ENCODE assay signal across 3 worm cellular contexts in genomic region chrII:7151969-7152631, ce11.
A peak's percentile ranks its signal among the peaks of the same experiment; 100 is the strongest.
TF ChIP-seq lines count a peak whose summit lies in the region.

Gene fust-1, plus strand, starts transcription at chrII:7152581.

TF ChIP-seq in whole organism, L1 larva, 84 proteins besides CTCF, POLR2A, EP300 and RAD21 (continued from another document and continues in another):
- TF ChIP-seq hpl-2 (GFP tag; optimal IDR thresholded peaks at IDR 0.05; lab: Kevin White, UChicago) (peak; percentile 86), pax-3 (tag; optimal IDR thresholded peaks at IDR 0.05; lab: Kevin White, UChicago) (peak; percentile 92), lin-15B (tag; optimal IDR thresholded peaks at IDR 0.05; lab: Kevin White, UChicago) (peak; percentile 90), lin-35 (GFP tag; optimal IDR thresholded peaks at IDR 0.05; lab: Kevin White, UChicago) (peak; percentile 90 to 94), alr-1 (tag; optimal IDR thresholded peaks at IDR 0.05; lab: Kevin White, UChicago; ENCODE audit: borderline replicate concordance) (no peak), nhr-47 (tag; optimal IDR thresholded peaks at IDR 0.05; lab: Kevin White, UChicago) (peak; percentile 98), pqm-1 (tag; optimal IDR thresholded peaks at IDR 0.05; lab: Kevin White, UChicago) (no peak), elt-2 (tag; optimal IDR thresholded peaks at IDR 0.05; lab: Kevin White, UChicago) (peak; percentile 93), irx-1 (tag; optimal IDR thresholded peaks at IDR 0.05; lab: Kevin White, UChicago) (peak; percentile 95), vab-15 (tag; optimal IDR thresholded peaks at IDR 0.05; lab: Kevin White, UChicago) (peak; percentile 72), lin-14 (GFP tag; optimal IDR thresholded peaks at IDR 0.05; lab: Kevin White, UChicago) (peak; percentile 97), nhr-19 (GFP tag; conservative IDR thresholded peaks at IDR 0.05; lab: Robert Waterston, UW) (peak; percentile 97), ceh-63 (GFP tag; optimal IDR thresholded peaks at IDR 0.05; lab: Kevin White, UChicago) (peak; percentile 48), aly-2 (tag; optimal IDR thresholded peaks at IDR 0.05; lab: Kevin White, UChicago) (peak; percentile 94), tbx-2 (tag; optimal IDR thresholded peaks at IDR 0.05; lab: Kevin White, UChicago) (peak; percentile 97), dsc-1 (tag; optimal IDR thresholded peaks at IDR 0.05; lab: Kevin White, UChicago) (peak; percentile 98), skn-1 (tag; optimal IDR thresholded peaks at IDR 0.05; lab: Kevin White, UChicago) (peak; percentile 98), C04F5.9 (tag; optimal IDR thresholded peaks at IDR 0.05; lab: Kevin White, UChicago) (peak; percentile 93), blmp-1 (tag; optimal IDR thresholded peaks at IDR 0.05; lab: Kevin White, UChicago) (peak; percentile 73), hlh-4 (tag; optimal IDR thresholded peaks at IDR 0.05; lab: Kevin White, UChicago) (no peak), mdl-1 (tag; optimal IDR thresholded peaks at IDR 0.05; lab: Kevin White, UChicago) (peak in 1 of 2 experiments; percentile 88), swsn-7 (tag; optimal IDR thresholded peaks at IDR 0.05; lab: Kevin White, UChicago) (peak; percentile 98), dpl-1 (GFP tag; optimal IDR thresholded peaks at IDR 0.05; lab: Kevin White, UChicago) (peak; percentile 86 to 91 (median 88)), lin-13 (GFP tag; optimal IDR thresholded peaks at IDR 0.05; lab: Kevin White, UChicago) (peak; percentile 94), zip-4 (GFP tag; optimal IDR thresholded peaks at IDR 0.05; lab: Kevin White, UChicago) (peak; percentile 88), fkh-4 (tag; optimal IDR thresholded peaks at IDR 0.05; lab: Kevin White, UChicago; ENCODE audit: borderline replicate concordance) (peak; percentile 81), mep-1 (tag; optimal IDR thresholded peaks at IDR 0.05; lab: Kevin White, UChicago) (peak; percentile 99), unc-130 (tag; optimal IDR thresholded peaks at IDR 0.05; lab: Kevin White, UChicago) (peak; percentile 98), grh-1 (GFP tag; IDR thresholded peaks at IDR 0.05; lab: Robert Waterston, UW) (peak; percentile 97), efl-1 (optimal IDR thresholded peaks at IDR 0.05; lab: Kevin White, UChicago) (peak; percentile 94 to 96), efl-1 (GFP tag; optimal IDR thresholded peaks at IDR 0.05 in 1 of 2; lab: Kevin White, UChicago) (peak; percentile 86 to 99), pag-3 (tag; optimal IDR thresholded peaks at IDR 0.05; lab: Kevin White, UChicago; ENCODE audit: borderline replicate concordance, insufficient read depth) (peak; percentile 75), unc-30 (tag; optimal IDR thresholded peaks at IDR 0.05; lab: Kevin White, UChicago) (no peak), C16A3.4 (tag; optimal IDR thresholded peaks at IDR 0.05; lab: Kevin White, UChicago) (peak; percentile 96), unc-62 (GFP tag; optimal IDR thresholded peaks at IDR 0.05; lab: Kevin White, UChicago) (peak; percentile 47), ceh-88 (GFP tag; IDR thresholded peaks at IDR 0.05; lab: Robert Waterston, UW) (peak; percentile 81), fkh-10 (GFP tag; optimal IDR thresholded peaks at IDR 0.05; lab: Kevin White, UChicago) (peak; percentile 74), nhr-77 (tag; optimal IDR thresholded peaks at IDR 0.05; lab: Kevin White, UChicago) (peak; percentile 95), fos-1 (tag; optimal IDR thresholded peaks at IDR 0.05; lab: Kevin White, UChicago) (peak; percentile 87), nhr-84 (tag; optimal IDR thresholded peaks at IDR 0.05; lab: Kevin White, UChicago) (no peak), snpc-4 (tag; optimal IDR thresholded peaks at IDR 0.05; lab: Kevin White, UChicago) (peak; percentile 92), nhr-90 (tag; optimal IDR thresholded peaks at IDR 0.05; lab: Kevin White, UChicago; ENCODE audit: poor library complexity) (peak; percentile 97), nhr-76 (tag; optimal IDR thresholded peaks at IDR 0.05; lab: Kevin White, UChicago) (no peak)

TF ChIP-seq in whole organism, L3 larva, 47 proteins besides CTCF, POLR2A, EP300 and RAD21 (continued from another document):
- peak; percentile 94 for TF ChIP-seq tbx-2 (tag; optimal IDR thresholded peaks at IDR 0.05; lab: Kevin White, UChicago)
- TF ChIP-seq pqm-1 (tag; optimal IDR thresholded peaks at IDR 0.05; lab: Kevin White, UChicago), result peak; percentile 82
- peak; percentile 26 for TF ChIP-seq unc-62 (GFP tag; optimal IDR thresholded peaks at IDR 0.05; lab: Kevin White, UChicago)
- TF ChIP-seq daf-12 (tag; optimal IDR thresholded peaks at IDR 0.05; lab: Kevin White, UChicago), result no peak
- peak; percentile 84 for TF ChIP-seq nhr-11 (tag; optimal IDR thresholded peaks at IDR 0.05; lab: Kevin White, UChicago)
- TF ChIP-seq ZK546.5 (tag; optimal IDR thresholded peaks at IDR 0.05; lab: Kevin White, UChicago), result peak; percentile 59
- TF ChIP-seq ceh-28 (tag; optimal IDR thresholded peaks at IDR 0.05; lab: Kevin White, UChicago), result peak; percentile 86
- TF ChIP-seq lsy-12 (tag; optimal IDR thresholded peaks at IDR 0.05; lab: Kevin White, UChicago), result peak; percentile 93
- TF ChIP-seq R02D3.7 (tag; optimal IDR thresholded peaks at IDR 0.05; lab: Kevin White, UChicago), result peak; percentile 86
- peak; percentile 41 for TF ChIP-seq mdl-1 (tag; optimal IDR thresholded peaks at IDR 0.05; lab: Kevin White, UChicago)
- TF ChIP-seq elt-1 (tag; optimal IDR thresholded peaks at IDR 0.05; lab: Kevin White, UChicago), result peak; percentile 22
- TF ChIP-seq pha-4 (tag; optimal IDR thresholded peaks at IDR 0.05; lab: Kevin White, UChicago), result peak; percentile 99
- peak; percentile 62 for TF ChIP-seq ceh-82 (tag; optimal IDR thresholded peaks at IDR 0.05; lab: Kevin White, UChicago)
- no peak for TF ChIP-seq fkh-2 (tag; optimal IDR thresholded peaks at IDR 0.05; lab: Kevin White, UChicago)
- TF ChIP-seq aly-2 (tag; optimal IDR thresholded peaks at IDR 0.05; lab: Kevin White, UChicago), result peak; percentile 61
- TF ChIP-seq lin-39 (tag; optimal IDR thresholded peaks at IDR 0.05; lab: Kevin White, UChicago), result peak; percentile 87
- TF ChIP-seq unc-39 (tag; optimal IDR thresholded peaks at IDR 0.05; lab: Kevin White, UChicago), result no peak
- peak in 1 of 2 experiments; percentile 75 for TF ChIP-seq eor-1 (tag; optimal IDR thresholded peaks at IDR 0.05; lab: Kevin White, UChicago)
- peak; percentile 91 for TF ChIP-seq snpc-4 (tag; optimal IDR thresholded peaks at IDR 0.05; lab: Kevin White, UChicago)
- TF ChIP-seq skn-1 (tag; optimal IDR thresholded peaks at IDR 0.05; lab: Kevin White, UChicago), result peak; percentile 98
- TF ChIP-seq zag-1 (tag; optimal IDR thresholded peaks at IDR 0.05; lab: Kevin White, UChicago), result peak; percentile 74
- peak; percentile 82 for TF ChIP-seq elt-2 (tag; optimal IDR thresholded peaks at IDR 0.05; lab: Kevin White, UChicago)
- TF ChIP-seq egl-5 (tag; optimal IDR thresholded peaks at IDR 0.05; lab: Kevin White, UChicago), result peak; percentile 77
- TF ChIP-seq elt-3 (tag; optimal IDR thresholded peaks at IDR 0.05; lab: Kevin White, UChicago), result peak in 1 of 3 experiments; percentile 66
- no peak for TF ChIP-seq sea-2 (GFP tag; optimal IDR thresholded peaks at IDR 0.05; lab: Kevin White, UChicago)
- TF ChIP-seq nhr-76 (tag; optimal IDR thresholded peaks at IDR 0.05; lab: Kevin White, UChicago), result no peak
- no peak for TF ChIP-seq ceh-16 (tag; optimal IDR thresholded peaks at IDR 0.05; lab: Kevin White, UChicago)
- TF ChIP-seq nhr-25 (tag; optimal IDR thresholded peaks at IDR 0.05; lab: Kevin White, UChicago), result peak; percentile 96

TF ChIP-seq in whole organism, young adult, 124 proteins besides CTCF, POLR2A, EP300 and RAD21 (continued from another document and continues in another):
- no peak for TF ChIP-seq nfya-1 (tag; optimal IDR thresholded peaks at IDR 0.05; lab: Kevin White, UChicago; ENCODE audit: borderline replicate concordance, insufficient read depth)
- TF ChIP-seq Y67H2A.10 (GFP tag; conservative IDR thresholded peaks at IDR 0.05; lab: Robert Waterston, UW), result no peak
- TF ChIP-seq C17E4.6 (GFP tag; IDR thresholded peaks at IDR 0.05; lab: Robert Waterston, UW), result peak; percentile 80
- TF ChIP-seq hmg-1.2 (GFP tag; IDR thresholded peaks at IDR 0.05; lab: Robert Waterston, UW), result peak; percentile 97
- no peak for TF ChIP-seq F55B11.4 (tag; optimal IDR thresholded peaks at IDR 0.05; lab: Kevin White, UChicago; ENCODE audit: borderline replicate concordance, insufficient read depth)
- TF ChIP-seq repo-1 (tag; optimal IDR thresholded peaks at IDR 0.05; lab: Kevin White, UChicago), result peak; percentile 94
- TF ChIP-seq unc-62 (GFP tag; optimal IDR thresholded peaks at IDR 0.05; lab: Kevin White, UChicago), result no peak
- TF ChIP-seq Y53F4B.3 (GFP tag; IDR thresholded peaks at IDR 0.05; lab: Robert Waterston, UW), result no peak
- no peak for TF ChIP-seq nhr-179 (tag; optimal IDR thresholded peaks at IDR 0.05; lab: Kevin White, UChicago)
- no peak for TF ChIP-seq bed-1 (GFP tag; IDR thresholded peaks at IDR 0.05; lab: Robert Waterston, UW)
- peak; percentile 74 for TF ChIP-seq hrde-1 (tag; optimal IDR thresholded peaks at IDR 0.05; lab: Kevin White, UChicago; ENCODE audit: borderline replicate concordance)
- TF ChIP-seq B0261.1 (tag; optimal IDR thresholded peaks at IDR 0.05; lab: Kevin White, UChicago), result peak; percentile 27
- TF ChIP-seq hlh-12 (tag; optimal IDR thresholded peaks at IDR 0.05; lab: Kevin White, UChicago), result no peak
- TF ChIP-seq ceh-100 (GFP tag; IDR thresholded peaks at IDR 0.05; lab: Robert Waterston, UW), result peak; percentile 88
- TF ChIP-seq Y53G8AR.9 (GFP tag; conservative IDR thresholded peaks at IDR 0.05; lab: Robert Waterston, UW), result peak; percentile 98
- TF ChIP-seq attf-3 (GFP tag; conservative IDR thresholded peaks at IDR 0.05; lab: Robert Waterston, UW), result peak; percentile 86
- peak; percentile 22 for TF ChIP-seq mes-4 (tag; optimal IDR thresholded peaks at IDR 0.05; lab: Kevin White, UChicago)
- TF ChIP-seq ceh-79 (tag; optimal IDR thresholded peaks at IDR 0.05; lab: Kevin White, UChicago), result no peak
- TF ChIP-seq nhr-120 (GFP tag; IDR thresholded peaks at IDR 0.05; lab: Robert Waterston, UW), result no peak
- TF ChIP-seq B0035.1 (tag; optimal IDR thresholded peaks at IDR 0.05; lab: Kevin White, UChicago), result peak; percentile 42
- TF ChIP-seq T26A5.8 (tag; optimal IDR thresholded peaks at IDR 0.05; lab: Kevin White, UChicago), result no peak
- peak; percentile 88 for TF ChIP-seq lir-1 (GFP tag; conservative IDR thresholded peaks at IDR 0.05; lab: Robert Waterston, UW)
- no peak for TF ChIP-seq dpff-1 (tag; optimal IDR thresholded peaks at IDR 0.05; lab: Kevin White, UChicago)
- peak; percentile 54 to 78 for TF ChIP-seq let-607 (tag; optimal IDR thresholded peaks at IDR 0.05; lab: Kevin White, UChicago)
- TF ChIP-seq F52B5.7 (tag; optimal IDR thresholded peaks at IDR 0.05; lab: Kevin White, UChicago), result peak; percentile 17
- TF ChIP-seq atf-7 (tag; optimal IDR thresholded peaks at IDR 0.05; lab: Kevin White, UChicago), result peak; percentile 84
- peak; percentile 80 for TF ChIP-seq chd-7 (tag; optimal IDR thresholded peaks at IDR 0.05; lab: Kevin White, UChicago)
- TF ChIP-seq rec-8 (tag; optimal IDR thresholded peaks at IDR 0.05; lab: Kevin White, UChicago), result peak in 1 of 2 experiments; percentile 10
- TF ChIP-seq aptf-2 (GFP tag; conservative IDR thresholded peaks at IDR 0.05; lab: Robert Waterston, UW), result no peak
- TF ChIP-seq nfyb-1 (GFP tag; IDR thresholded peaks at IDR 0.05; lab: Robert Waterston, UW), result peak; percentile 96
- TF ChIP-seq lsl-1 (GFP tag; optimal IDR thresholded peaks at IDR 0.05; lab: Kevin White, UChicago), result peak; percentile 87
- peak; percentile 82; the same call in 1 of the 2 replicates for TF ChIP-seq F39B2.1 (GFP tag; IDR thresholded peaks at IDR 0.05; lab: Robert Waterston, UW)
- TF ChIP-seq F22D6.2 (tag; optimal IDR thresholded peaks at IDR 0.05; lab: Kevin White, UChicago), result peak; percentile 77
- TF ChIP-seq tlf-1 (GFP tag; optimal IDR thresholded peaks at IDR 0.05; lab: Kevin White, UChicago), result peak; percentile 95
- TF ChIP-seq ZK185.1 (tag; optimal IDR thresholded peaks at IDR 0.05; lab: Kevin White, UChicago; ENCODE audit: poor library complexity, severe bottlenecking), result peak; percentile 94
- peak; percentile 96 for TF ChIP-seq B0336.3 (GFP tag; IDR thresholded peaks at IDR 0.05; lab: Robert Waterston, UW)
- TF ChIP-seq ztf-25 (GFP tag; IDR thresholded peaks at IDR 0.05; lab: Robert Waterston, UW), result no peak
- TF ChIP-seq hmg-20 (GFP tag; IDR thresholded peaks at IDR 0.05; lab: Robert Waterston, UW), result peak; percentile 92
- peak; percentile 85 for TF ChIP-seq attf-6 (GFP tag; IDR thresholded peaks at IDR 0.05; lab: Robert Waterston, UW)
- TF ChIP-seq efl-1 (GFP tag; optimal IDR thresholded peaks at IDR 0.05; lab: Kevin White, UChicago), result peak; percentile 64
- peak; percentile 86 for TF ChIP-seq madf-8 (GFP tag; conservative IDR thresholded peaks at IDR 0.05; lab: Robert Waterston, UW)
- no peak for TF ChIP-seq lsy-27 (tag; optimal IDR thresholded peaks at IDR 0.05; lab: Kevin White, UChicago; ENCODE audit: borderline replicate concordance, insufficient read depth)
- peak; percentile 58 for TF ChIP-seq snpc-4 (GFP tag; optimal IDR thresholded peaks at IDR 0.05; lab: Kevin White, UChicago)
- TF ChIP-seq snpc-4 (tag; optimal IDR thresholded peaks at IDR 0.05; lab: Kevin White, UChicago), result peak; percentile 48 to 89 (median 86)
- peak; percentile 98 for TF ChIP-seq dox-1 (GFP tag; IDR thresholded peaks at IDR 0.05; lab: Robert Waterston, UW)
- no peak for TF ChIP-seq aptf-3 (GFP tag; IDR thresholded peaks at IDR 0.05; lab: Robert Waterston, UW)
- TF ChIP-seq ztf-26 (tag; optimal IDR thresholded peaks at IDR 0.05; lab: Kevin White, UChicago), result peak; percentile 88
- TF ChIP-seq F23B12.7 (tag; optimal IDR thresholded peaks at IDR 0.05; lab: Kevin White, UChicago; ENCODE audit: insufficient read depth), result peak; percentile 87
- no peak; the same call in 1 of the 2 replicates for TF ChIP-seq egrh-3 (GFP tag; IDR thresholded peaks at IDR 0.05; lab: Robert Waterston, UW)
- TF ChIP-seq cebp-1 (GFP tag; IDR thresholded peaks at IDR 0.05; lab: Robert Waterston, UW), result peak; percentile 29; the same call in 1 of the 2 replicates
- TF ChIP-seq cebp-1 (tag; optimal IDR thresholded peaks at IDR 0.05; lab: Kevin White, UChicago), result peak; percentile 93
- peak; percentile 100 for TF ChIP-seq ztf-18 (tag; optimal IDR thresholded peaks at IDR 0.05; lab: Kevin White, UChicago)
- no peak for TF ChIP-seq F57A8.1 (GFP tag; optimal IDR thresholded peaks at IDR 0.05; lab: Kevin White, UChicago)
- TF ChIP-seq die-1 (tag; optimal IDR thresholded peaks at IDR 0.05; lab: Kevin White, UChicago), result peak; percentile 14
- peak; percentile 22 for TF ChIP-seq nhr-90 (tag; optimal IDR thresholded peaks at IDR 0.05; lab: Kevin White, UChicago)
- peak; percentile 96 for TF ChIP-seq lin-54 (GFP tag; optimal IDR thresholded peaks at IDR 0.05; lab: Kevin White, UChicago)
- TF ChIP-seq Y95B8A.8 (GFP tag; IDR thresholded peaks at IDR 0.05; lab: Robert Waterston, UW), result peak; percentile 93
- peak; percentile 70 for TF ChIP-seq nhr-80 (tag; optimal IDR thresholded peaks at IDR 0.05; lab: Kevin White, UChicago)
- peak; percentile 75 for TF ChIP-seq him-1 (tag; optimal IDR thresholded peaks at IDR 0.05; lab: Kevin White, UChicago)
- no peak for TF ChIP-seq sea-2 (GFP tag; IDR thresholded peaks at IDR 0.05; lab: Robert Waterston, UW)
- peak; percentile 69 for TF ChIP-seq B0019.2 (GFP tag; conservative IDR thresholded peaks at IDR 0.05; lab: Robert Waterston, UW)
- TF ChIP-seq zfh-2 (GFP tag; conservative IDR thresholded peaks at IDR 0.05; lab: Robert Waterston, UW), result no peak
- no peak for TF ChIP-seq hlh-26 (GFP tag; conservative IDR thresholded peaks at IDR 0.05; lab: Robert Waterston, UW)
- TF ChIP-seq nhr-27 (tag; optimal IDR thresholded peaks at IDR 0.05; lab: Kevin White, UChicago), result no peak
- peak; percentile 95 for TF ChIP-seq madf-6 (GFP tag; IDR thresholded peaks at IDR 0.05; lab: Robert Waterston, UW)
- peak; percentile 48 for TF ChIP-seq ets-4 (GFP tag; optimal IDR thresholded peaks at IDR 0.05; lab: Kevin White, UChicago)
- TF ChIP-seq ztf-3 (GFP tag; optimal IDR thresholded peaks at IDR 0.05; lab: Kevin White, UChicago), result peak; percentile 24
- no peak for TF ChIP-seq F10E7.11 (tag; optimal IDR thresholded peaks at IDR 0.05; lab: Kevin White, UChicago)
